Worm (Caenorhabditis elegans) whole organism, L1 larva: ENCODE results near the gene M05D6.9.

ENCODE experiments used
- C16A3.4 ChIP-seq: fragments of 150-350 bp; optimal IDR thresholded peaks from 2 replicates; lab custom pipeline; 2014; ENCODE audit warnings: missing biosample characterization, missing genetic modification characterization
- C34B4.2 ChIP-seq: sonication (generic microtip); optimal IDR thresholded peaks from 2 replicates; lab custom pipeline; 2017; ENCODE audit warnings: mild to moderate bottlenecking, missing genetic modification characterization, missing compliant biosample characterization
- F16B12.6 ChIP-seq: fragments of 150-350 bp; optimal IDR thresholded peaks from 2 replicates; lab custom pipeline; 2014; ENCODE audit warnings: missing biosample characterization, missing genetic modification characterization
- aly-2 ChIP-seq: fragments of 150-350 bp; optimal IDR thresholded peaks from 2 replicates; lab custom pipeline; 2014; ENCODE audit warnings: missing biosample characterization, missing genetic modification characterization
- ceh-63 ChIP-seq: fragments of 200-800 bp; sonication (Bioruptor generic); optimal IDR thresholded peaks from 2 replicates; lab custom pipeline; 2018; ENCODE audit warnings: mild to moderate bottlenecking, missing genetic modification characterization, missing compliant biosample characterization
- ceh-88 ChIP-seq: fragments of 200-800 bp; sonication (Bioruptor generic); IDR thresholded peaks from 2 replicates; pipeline ENCODE4 v1.3.6; 2022; ENCODE audit warnings: missing genetic modification characterization, missing compliant biosample characterization
- ceh-90 ChIP-seq: sonication (generic microtip); optimal IDR thresholded peaks from 2 replicates; lab custom pipeline; 2016; ENCODE audit warnings: missing genetic modification characterization, missing compliant biosample characterization
- ces-1 ChIP-seq: fragments of 150-350 bp; optimal IDR thresholded peaks from 2 replicates; lab custom pipeline; 2014; ENCODE audit warnings: missing biosample characterization, missing genetic modification reagents, missing genetic modification characterization
- efl-1 ChIP-seq, 4 experiments: fragments of 150-350 bp; optimal IDR thresholded peaks in 3 of 4; peaks in 1 of 4; 1 replicate in 1 of 4; 2 replicates in 3 of 4; lab custom pipeline; 2014; ENCODE audit warnings: missing biosample characterization in 2 of 4, missing genetic modification characterization in 2 of 4, missing genetic modification reagents in 2 of 4
- elt-2 ChIP-seq: sonication (generic microtip); optimal IDR thresholded peaks from 2 replicates; lab custom pipeline; 2016; ENCODE audit warnings: missing genetic modification characterization, mild to moderate bottlenecking, inconsistent platforms, missing compliant biosample characterization, missing genetic modification reagents
- hlh-17 ChIP-seq: fragments of 200-800 bp; sonication (Bioruptor generic); optimal IDR thresholded peaks from 2 replicates; lab custom pipeline; 2018; ENCODE audit warnings: missing genetic modification characterization, mild to moderate bottlenecking, missing compliant biosample characterization, moderate library complexity, borderline replicate concordance
- hlh-4 ChIP-seq: sonication (generic microtip); optimal IDR thresholded peaks from 2 replicates; lab custom pipeline; 2016; ENCODE audit warnings: mild to moderate bottlenecking, missing genetic modification characterization, missing compliant biosample characterization
- hpl-2 ChIP-seq: fragments of 150-350 bp; optimal IDR thresholded peaks from 2 replicates; lab custom pipeline; 2014; ENCODE audit warnings: missing biosample characterization, missing genetic modification reagents, missing genetic modification characterization
- irx-1 ChIP-seq: sonication (generic microtip); optimal IDR thresholded peaks from 2 replicates; lab custom pipeline; 2016; ENCODE audit warnings: missing genetic modification characterization, missing compliant biosample characterization
- isw-1 ChIP-seq: fragments of 200-800 bp; sonication (Bioruptor generic); IDR thresholded peaks from 2 replicates; pipeline ENCODE4 v1.3.6; 2022; ENCODE audit warnings: missing genetic modification characterization, missing compliant biosample characterization
- lin-14 ChIP-seq: fragments of 200-800 bp; sonication (Bioruptor generic); optimal IDR thresholded peaks from 2 replicates; lab custom pipeline; 2018; ENCODE audit warnings: mild to moderate bottlenecking, missing genetic modification characterization, moderate library complexity, missing compliant biosample characterization
- lin-39 ChIP-seq: fragments of 150-350 bp; optimal IDR thresholded peaks from 2 replicates; lab custom pipeline; 2014; ENCODE audit warnings: missing biosample characterization, missing genetic modification reagents, missing genetic modification characterization
- lir-3 ChIP-seq: sonication (generic microtip); optimal IDR thresholded peaks from 2 replicates; lab custom pipeline; 2016; ENCODE audit warnings: mild to moderate bottlenecking, missing genetic modification characterization, moderate library complexity, missing compliant biosample characterization; ENCODE audit not compliant: poor library complexity
- lsy-2 ChIP-seq, 2 experiments: fragments of 150-350 bp; optimal IDR thresholded peaks; 2 replicates each; lab custom pipeline; 2014; ENCODE audit warnings: missing biosample characterization in 2 of 2, missing genetic modification characterization in 2 of 2
- mab-9 ChIP-seq: fragments of 200-800 bp; sonication (Bioruptor generic); IDR thresholded peaks from 2 replicates; pipeline ENCODE4 v1.3.6; 2022; ENCODE audit warnings: missing genetic modification reagents, missing genetic modification characterization, missing compliant biosample characterization
- mep-1 ChIP-seq: fragments of 150-350 bp; optimal IDR thresholded peaks from 2 replicates; lab custom pipeline; 2014; ENCODE audit warnings: missing biosample characterization, missing genetic modification characterization
- nhr-11 ChIP-seq: fragments of 150-350 bp; optimal IDR thresholded peaks from 2 replicates; lab custom pipeline; 2014; ENCODE audit warnings: missing biosample characterization, missing genetic modification characterization
- nhr-12 ChIP-seq: sonication (generic microtip); optimal IDR thresholded peaks from 2 replicates; lab custom pipeline; 2017; ENCODE audit warnings: missing biosample characterization, missing genetic modification characterization
- nhr-19 ChIP-seq: fragments of 200-800 bp; sonication (Bioruptor generic); conservative IDR thresholded peaks from 2 replicates; pipeline ENCODE4 v1.3.6; 2022; ENCODE audit warnings: missing genetic modification characterization, missing compliant biosample characterization
- nhr-237 ChIP-seq: fragments of 150-350 bp; optimal IDR thresholded peaks from 2 replicates; lab custom pipeline; 2014; ENCODE audit warnings: missing biosample characterization, missing genetic modification characterization
- nhr-28 ChIP-seq: fragments of 150-350 bp; optimal IDR thresholded peaks from 2 replicates; lab custom pipeline; 2014; ENCODE audit warnings: missing biosample characterization, missing genetic modification characterization
- nhr-47 ChIP-seq: sonication (generic microtip); optimal IDR thresholded peaks from 2 replicates; lab custom pipeline; 2016; ENCODE audit warnings: mild to moderate bottlenecking, missing genetic modification characterization, moderate library complexity, missing compliant biosample characterization
- nhr-71 ChIP-seq: sonication (generic microtip); optimal IDR thresholded peaks from 2 replicates; lab custom pipeline; 2016; ENCODE audit warnings: mild to moderate bottlenecking, missing genetic modification characterization, moderate library complexity, missing compliant biosample characterization
- nhr-77 ChIP-seq: fragments of 150-350 bp; optimal IDR thresholded peaks from 2 replicates; lab custom pipeline; 2014; ENCODE audit warnings: missing biosample characterization, missing genetic modification characterization
- nhr-85 ChIP-seq: sonication (generic microtip); peaks from one replicate; lab custom pipeline; 2016; ENCODE audit warnings: missing genetic modification characterization, inconsistent platforms, missing compliant biosample characterization
- pqm-1 ChIP-seq: sonication (generic microtip); optimal IDR thresholded peaks from 3 replicates; lab custom pipeline; 2017; ENCODE audit warnings: missing biosample characterization, missing genetic modification characterization
- skn-1 ChIP-seq: fragments of 150-350 bp; optimal IDR thresholded peaks from 2 replicates; lab custom pipeline; 2014; ENCODE audit warnings: missing biosample characterization, missing genetic modification characterization
- sup-37 ChIP-seq: fragments of 200-800 bp; sonication (Bioruptor generic); optimal IDR thresholded peaks from 2 replicates; lab custom pipeline; 2018; ENCODE audit warnings: mild to moderate bottlenecking, missing genetic modification characterization, missing compliant biosample characterization
- unc-30 ChIP-seq: sonication (generic microtip); optimal IDR thresholded peaks from 2 replicates; lab custom pipeline; 2017; ENCODE audit warnings: missing biosample characterization, missing genetic modification characterization
- zag-1 ChIP-seq: fragments of 150-350 bp; optimal IDR thresholded peaks from 2 replicates; lab custom pipeline; 2014; ENCODE audit warnings: missing biosample characterization, missing genetic modification characterization
- zip-4 ChIP-seq: fragments of 200-800 bp; sonication (Bioruptor generic); optimal IDR thresholded peaks from 2 replicates; lab custom pipeline; 2018; ENCODE audit warnings: mild to moderate bottlenecking, missing genetic modification characterization, moderate library complexity, missing compliant biosample characterization

The M05D6.9 gene

DNA sequence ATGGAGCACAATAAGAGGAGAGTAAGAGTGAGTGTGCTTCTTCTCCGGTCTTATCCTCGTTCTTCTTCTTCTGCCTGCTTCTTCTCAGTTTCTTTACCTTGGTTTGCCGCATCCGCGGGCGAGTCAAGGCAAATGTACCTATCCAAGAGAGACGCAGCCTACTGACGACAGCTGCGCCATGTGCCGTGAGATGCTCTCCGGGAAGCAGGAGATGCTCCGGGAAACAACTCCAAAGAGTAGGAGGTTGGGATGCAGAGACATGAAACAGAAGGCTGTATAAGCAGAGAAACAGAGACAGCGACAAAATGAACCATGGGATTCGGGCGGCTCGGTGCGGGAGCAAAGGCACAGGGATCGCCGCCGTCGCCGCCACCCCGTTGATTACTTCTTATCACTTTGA, 4.9 kb downstream of the M05D6.9 start (continued):
- TF ChIP-seq C34B4.2 (tag; lab: Kevin White, UChicago) (no peak), ces-1 (GFP tag; lab: Kevin White, UChicago) (no peak), nhr-19 (GFP tag; lab: Robert Waterston, UW) (peak; percentile 41), lsy-2 (tag; optimal IDR thresholded peaks at IDR 0.05; lab: Kevin White, UChicago) (peak in 1 of 2 experiments; percentile 34), lin-39 (tag; lab: Kevin White, UChicago) (no peak), nhr-28 (tag; lab: Kevin White, UChicago) (no peak)

- TF ChIP-seq nhr-71 (peak; percentile 23), unc-30 (no peak), hpl-2 (GFP tag; lab: Kevin White, UChicago) (no peak), nhr-77 (tag; lab: Kevin White, UChicago) (no peak), ceh-63 (GFP tag; lab: Kevin White, UChicago) (no peak), nhr-237 (tag; lab: Kevin White, UChicago) (no peak), hlh-4 (tag; lab: Kevin White, UChicago) (no peak), F16B12.6 (tag; lab: Kevin White, UChicago) (no peak), nhr-85 (tag; lab: Kevin White, UChicago) (no peak), skn-1 (tag; lab: Kevin White, UChicago) (no peak), nhr-12 (tag; lab: Kevin White, UChicago) (no peak), lsy-2 (tag; optimal IDR thresholded peaks at IDR 0.05; lab: Kevin White, UChicago) (peak in 1 of 2 experiments; percentile 13), sup-37 (GFP tag; lab: Kevin White, UChicago) (no peak), C16A3.4 (tag; lab: Kevin White, UChicago) (no peak), mab-9 (GFP tag; lab: Robert Waterston, UW) (no peak), irx-1 (tag; lab: Kevin White, UChicago) (no peak), zip-4 (no peak), aly-2 (tag; lab: Kevin White, UChicago) (no peak), elt-2 (tag; lab: Kevin White, UChicago) (no peak), nhr-11 (no peak), lin-14 (GFP tag; lab: Kevin White, UChicago) (peak; percentile 58), hlh-17 (no peak), isw-1 (no peak)
Measured at ce11 chrII:8504074-8504724, 10.1 kb downstream of the M05D6.9 start.

ce11 chrII:8506759-8507158, 12.7 kb downstream of the M05D6.9 start:
- TF ChIP-seq elt-2 (tag; lab: Kevin White, UChicago) (peak; percentile 14), ceh-90 (no peak)

- TF ChIP-seq mep-1 (tag; lab: Kevin White, UChicago) = no peak
- no peak for TF ChIP-seq ceh-88 (GFP tag; lab: Robert Waterston, UW)
- no peak for TF ChIP-seq efl-1 (optimal IDR thresholded peaks at IDR 0.05; lab: Kevin White, UChicago)
- no peak for TF ChIP-seq efl-1 (GFP tag; optimal IDR thresholded peaks at IDR 0.05 in 1 of 2; lab: Kevin White, UChicago)
- no peak for TF ChIP-seq pqm-1 (tag; lab: Kevin White, UChicago)
- TF ChIP-seq zag-1 (tag; lab: Kevin White, UChicago) = no peak
- no peak for TF ChIP-seq nhr-47 (tag; lab: Kevin White, UChicago)
- no peak for TF ChIP-seq isw-1
- no peak for TF ChIP-seq lir-3
- TF ChIP-seq, all 84 proteins: peak for 0
Measured at ce11 chrII:8508956-8509355, 14.9 kb downstream of the M05D6.9 start, which contains the start of gene T13H5.1. Gene T13H5.1 (minus strand): TSS chrII:8509056.
